Worm (Caenorhabditis elegans) whole organism, early embryonic: ENCODE measurements around the gene aly-1.
A peak's percentile ranks its signal among the peaks of the same experiment; 100 is the strongest.

ENCODE experiments used
- B0310.2 ChIP-seq: sonication (generic microtip); optimal IDR thresholded peaks from 2 replicates; lab custom pipeline; 2016; ENCODE audit warnings: mild to moderate bottlenecking, missing genetic modification characterization, missing compliant biosample characterization
- F13C5.2 ChIP-seq: sonication (generic microtip); optimal IDR thresholded peaks from 2 replicates; lab custom pipeline; 2017; ENCODE audit warnings: mild to moderate bottlenecking, missing genetic modification characterization, inconsistent platforms, missing compliant biosample characterization
- aly-1 ChIP-seq: sonication (generic microtip); optimal IDR thresholded peaks from 2 replicates; lab custom pipeline; 2016; ENCODE audit warnings: missing genetic modification characterization, missing compliant biosample characterization
- ama-1 ChIP-seq: fragments of 150-350 bp; optimal IDR thresholded peaks from 2 replicates; lab custom pipeline; 2014
- ceh-13 ChIP-seq: fragments of 200-800 bp; sonication (Bioruptor generic); optimal IDR thresholded peaks from 2 replicates; lab custom pipeline; 2018; ENCODE audit warnings: mild to moderate bottlenecking, missing genetic modification characterization, missing compliant biosample characterization
- ceh-36 ChIP-seq: sonication (generic microtip); optimal IDR thresholded peaks from 2 replicates; lab custom pipeline; 2016; ENCODE audit warnings: missing genetic modification characterization, inconsistent platforms, missing compliant biosample characterization
- ets-7 ChIP-seq: sonication (generic microtip); optimal IDR thresholded peaks from 2 replicates; lab custom pipeline; 2016; ENCODE audit warnings: missing genotype, missing genetic modification characterization, missing compliant biosample characterization
- flt-1 ChIP-seq: fragments of 200-800 bp; sonication (Bioruptor generic); IDR thresholded peaks from 2 replicates; pipeline ENCODE4 v1.3.6; 2022; ENCODE audit warnings: missing genetic modification characterization, missing compliant biosample characterization
- hmbx-1 ChIP-seq: sonication (generic microtip); optimal IDR thresholded peaks from 2 replicates; lab custom pipeline; 2016; ENCODE audit warnings: mild to moderate bottlenecking, missing genetic modification characterization, missing compliant biosample characterization
- hmg-4 ChIP-seq: fragments of 200-800 bp; sonication (Bioruptor generic); optimal IDR thresholded peaks from 2 replicates; lab custom pipeline; 2018; ENCODE audit warnings: mild to moderate bottlenecking, missing genetic modification characterization, missing compliant biosample characterization
- hnd-1 ChIP-seq: sonication (generic microtip); optimal IDR thresholded peaks from 2 replicates; lab custom pipeline; 2016; ENCODE audit warnings: missing genetic modification characterization, missing compliant biosample characterization
- pes-1 ChIP-seq: fragments of 200-800 bp; sonication (Bioruptor generic); IDR thresholded peaks from 2 replicates; pipeline ENCODE4 v1.3.6; 2022; ENCODE audit warnings: missing genetic modification reagents, missing genetic modification characterization, missing compliant biosample characterization
- scrt-1 ChIP-seq: fragments of 200-800 bp; sonication (Bioruptor generic); IDR thresholded peaks from 2 replicates; pipeline ENCODE4 v1.3.6; 2022; ENCODE audit warnings: missing genetic modification characterization, missing compliant biosample characterization
- sea-1 ChIP-seq: fragments of 200-800 bp; sonication (Bioruptor generic); conservative IDR thresholded peaks from 2 replicates; pipeline ENCODE4 v1.3.6; 2022; ENCODE audit warnings: missing genetic modification characterization, missing compliant biosample characterization
- tbx-11 ChIP-seq: fragments of 200-800 bp; sonication (Bioruptor generic); IDR thresholded peaks from 2 replicates; pipeline ENCODE4 v1.3.6; 2022; ENCODE audit warnings: missing genetic modification characterization, missing compliant biosample characterization
- tbx-37 ChIP-seq: fragments of 200-800 bp; sonication (Bioruptor generic); conservative IDR thresholded peaks from 2 replicates; pipeline ENCODE4 v1.3.6; 2022; ENCODE audit warnings: missing genetic modification reagents, missing genetic modification characterization, missing compliant biosample characterization
- tra-4 ChIP-seq: sonication (generic microtip); optimal IDR thresholded peaks from 2 replicates; lab custom pipeline; 2017; ENCODE audit warnings: missing genetic modification characterization, missing compliant biosample characterization

aly-1 gene

ce11 chrIV:9108631-9109030, at the start of gene aly-1:
TSS of gene aly-1 (plus strand) at chrIV:9108931.
- TF ChIP-seq pes-1 (no peak), tbx-11 (GFP tag; lab: Robert Waterston, UW) (no peak), tbx-37 (GFP tag; lab: Robert Waterston, UW) (no peak), hmg-4 (GFP tag; lab: Kevin White, UChicago) (no peak), scrt-1 (GFP tag; lab: Robert Waterston, UW) (no peak), hnd-1 (tag; lab: Kevin White, UChicago) (no peak), ceh-13 (GFP tag; lab: Kevin White, UChicago) (no peak), sea-1 (no peak), ets-7 (tag; lab: Kevin White, UChicago) (no peak), aly-1 (tag; lab: Kevin White, UChicago) (no peak), hmbx-1 (tag; lab: Kevin White, UChicago) (no peak), ceh-36 (no peak), tra-4 (tag; lab: Kevin White, UChicago) (no peak), B0310.2 (no peak)

ce11 chrIV:9063518-9063917, 45.2 kb upstream of the aly-1 start:
- no peak for TF ChIP-seq sea-1

DNA sequence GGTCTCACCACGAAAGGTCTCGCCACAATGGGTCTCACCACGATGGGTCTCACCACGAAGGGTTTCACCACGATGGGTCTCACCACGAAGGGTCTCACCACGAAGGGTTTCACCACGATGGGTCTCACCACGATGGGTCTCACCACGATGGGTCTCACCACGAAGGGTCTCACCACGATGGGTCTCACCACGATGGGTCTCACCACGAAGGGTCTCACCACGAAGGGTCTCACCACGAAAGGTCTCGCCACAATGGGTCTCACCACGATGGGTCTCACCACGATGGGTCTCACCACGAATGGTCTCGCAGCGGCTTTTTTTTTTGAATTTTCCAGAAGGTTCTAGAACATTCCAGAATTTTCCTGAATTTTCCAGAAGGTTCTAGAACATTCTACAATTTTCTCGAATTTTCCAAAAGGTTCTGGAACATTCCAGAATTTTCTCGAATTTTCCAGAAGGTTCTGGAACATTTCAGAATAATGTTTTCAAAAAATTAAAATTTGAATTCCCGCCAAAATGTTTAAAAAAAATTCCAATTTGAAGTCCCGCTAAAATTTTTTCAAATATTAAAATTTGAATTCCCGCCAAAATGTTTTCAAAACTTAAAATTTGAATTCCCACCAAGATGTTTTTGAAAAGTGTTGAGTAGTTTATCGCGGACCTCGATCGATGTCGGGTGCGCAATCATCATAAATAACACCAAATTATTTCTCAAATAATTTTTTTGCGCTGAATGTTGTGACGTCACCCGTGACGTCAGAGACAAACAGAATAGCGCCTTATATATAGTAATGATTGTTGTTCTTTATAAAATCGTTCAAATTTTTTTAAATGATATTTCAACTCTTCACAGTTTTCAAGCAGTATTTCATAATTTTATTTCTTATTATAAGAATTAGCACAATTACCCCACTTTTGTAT, 41.2 kb upstream of the aly-1 start:
- TF ChIP-seq pes-1, result 0 out of 2 replicates have a peak, but pooled peaks have one; percentile 8

DNA sequence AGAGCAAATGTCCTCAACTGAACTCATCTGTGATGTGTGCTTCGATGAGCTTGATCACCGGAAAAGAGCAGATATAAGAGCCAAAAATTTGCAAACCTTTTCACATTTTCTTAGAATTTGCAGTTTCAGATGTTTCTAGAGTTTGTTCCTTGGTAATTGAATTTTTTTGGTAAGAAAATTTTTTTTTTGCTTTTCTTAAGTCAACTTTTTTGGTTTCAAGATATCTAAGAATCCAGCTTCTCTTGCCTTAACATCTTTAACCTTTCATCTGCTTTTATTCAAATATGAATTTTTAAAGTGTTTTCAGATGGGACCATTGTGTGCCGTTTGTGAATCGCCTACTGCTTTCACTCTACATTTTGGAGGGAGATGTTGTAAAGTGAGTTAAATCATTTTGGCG, 39.0 kb upstream of the aly-1 start, which contains the start of gene nhr-11:
TSS of gene nhr-11 (plus strand) at position 301 of the 400 bp plus-strand sequence.
- TF ChIP-seq flt-1 (GFP tag; lab: Robert Waterston, UW) (no peak), tra-4 (tag; lab: Kevin White, UChicago) (no peak)

ce11 chrIV:9070188-9070587, 38.5 kb upstream of the aly-1 start:
- no peak for TF ChIP-seq ama-1

- TF ChIP-seq ets-7 (tag; lab: Kevin White, UChicago) (peak; percentile 25), ama-1 (no peak), tra-4 (tag; lab: Kevin White, UChicago) (no peak), flt-1 (GFP tag; lab: Robert Waterston, UW) (no peak), tbx-37 (GFP tag; lab: Robert Waterston, UW) (peak; percentile 73), pes-1 (no peak), tbx-11 (GFP tag; lab: Robert Waterston, UW) (no peak), hmbx-1 (tag; lab: Kevin White, UChicago) (no peak), hmg-4 (GFP tag; lab: Kevin White, UChicago) (no peak), F13C5.2 (tag; lab: Kevin White, UChicago) (peak; percentile 23), aly-1 (tag; lab: Kevin White, UChicago) (no peak), scrt-1 (GFP tag; lab: Robert Waterston, UW) (no peak)
These were observed 34.4 kb upstream of the aly-1 start, which contains the start of gene mppb-1 for ce11 chrIV:9074244-9074723. TSS of gene mppb-1 (plus strand) at chrIV:9074673.

- no peak for TF ChIP-seq ceh-13 (GFP tag; lab: Kevin White, UChicago)
- TF ChIP-seq flt-1 (GFP tag; lab: Robert Waterston, UW), result no peak
- TF ChIP-seq ets-7 (tag; lab: Kevin White, UChicago), result no peak
- TF ChIP-seq pes-1, result no peak
- no peak for TF ChIP-seq tbx-11 (GFP tag; lab: Robert Waterston, UW)
- TF ChIP-seq sea-1, result no peak
These were observed 30.3 kb upstream of the aly-1 start, which contains the start of gene mans-4 for ce11 chrIV:9078469-9078868. TSS of gene mans-4 (minus strand) at chrIV:9078569.

DNA sequence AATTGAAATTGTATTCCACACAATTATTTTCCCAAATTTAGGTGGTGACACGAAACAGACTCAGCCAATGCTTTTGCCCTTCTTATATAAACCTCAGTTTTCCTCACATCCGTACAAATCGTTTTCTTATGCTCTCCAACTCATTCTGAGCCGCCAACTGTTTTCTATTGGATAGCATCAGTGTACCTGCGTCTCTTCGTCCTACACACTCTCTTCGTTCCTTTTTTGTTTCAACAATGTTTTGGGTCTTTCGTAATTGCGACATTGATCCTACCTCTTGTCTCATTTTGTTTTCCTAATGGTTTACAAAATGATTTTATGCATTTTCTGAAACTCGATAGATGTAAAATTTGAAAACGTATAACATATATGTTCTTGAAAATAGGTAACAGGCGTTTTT, 29.4 kb upstream of the aly-1 start:
- TF ChIP-seq hmg-4 (GFP tag; lab: Kevin White, UChicago) (no peak), flt-1 (GFP tag; lab: Robert Waterston, UW) (no peak), ama-1 (no peak), sea-1 (no peak), B0310.2 (no peak), aly-1 (tag; lab: Kevin White, UChicago) (no peak), hnd-1 (tag; lab: Kevin White, UChicago) (no peak), tbx-11 (GFP tag; lab: Robert Waterston, UW) (no peak), ets-7 (tag; lab: Kevin White, UChicago) (no peak)

ce11 chrIV:9080201-9080600, 28.5 kb upstream of the aly-1 start:
- no peak for TF ChIP-seq ama-1
- TF ChIP-seq tbx-37 (GFP tag; lab: Robert Waterston, UW), result no peak
- TF ChIP-seq flt-1 (GFP tag; lab: Robert Waterston, UW), result no peak
- TF ChIP-seq pes-1, result no peak
- TF ChIP-seq tbx-11 (GFP tag; lab: Robert Waterston, UW), result no peak
- TF ChIP-seq hnd-1 (tag; lab: Kevin White, UChicago), result no peak
- TF ChIP-seq tra-4 (tag; lab: Kevin White, UChicago), result no peak
- TF ChIP-seq scrt-1 (GFP tag; lab: Robert Waterston, UW), result no peak
- no peak for TF ChIP-seq sea-1
- no peak for TF ChIP-seq hmbx-1 (tag; lab: Kevin White, UChicago)
- TF ChIP-seq ets-7 (tag; lab: Kevin White, UChicago), result no peak
- no peak for TF ChIP-seq aly-1 (tag; lab: Kevin White, UChicago)
